Worm (Caenorhabditis elegans) whole organism, young adult: ENCODE data around the gene C44H4.6.

Experiments
- B0019.2 ChIP-seq: fragments of 200-800 bp; sonication (Bioruptor generic); conservative IDR thresholded peaks from 2 replicates; pipeline ENCODE4 v1.3.6; 2022; ENCODE audit warnings: missing genetic modification reagents, missing genetic modification characterization, missing compliant biosample characterization
- B0035.1 ChIP-seq: sonication (generic microtip); optimal IDR thresholded peaks from 2 replicates; lab custom pipeline; 2016; ENCODE audit warnings: missing genetic modification characterization, mild to moderate bottlenecking, missing compliant biosample characterization, missing genotype, missing genetic modification reagents
- B0261.1 ChIP-seq: sonication (generic microtip); optimal IDR thresholded peaks from 2 replicates; lab custom pipeline; 2016; ENCODE audit warnings: mild to moderate bottlenecking, missing genetic modification characterization, moderate library complexity, missing compliant biosample characterization
- B0336.3 ChIP-seq: fragments of 200-800 bp; sonication (Bioruptor generic); IDR thresholded peaks from 2 replicates; pipeline ENCODE4 v1.3.6; 2022; ENCODE audit warnings: missing genetic modification characterization, missing compliant biosample characterization
- D2030.7 ChIP-seq: fragments of 200-800 bp; sonication (Bioruptor generic); IDR thresholded peaks from 2 replicates; pipeline ENCODE4 v1.3.6; 2022; ENCODE audit warnings: missing genetic modification reagents, missing genetic modification characterization, missing compliant biosample characterization
- F10E7.11 ChIP-seq: sonication (generic microtip); optimal IDR thresholded peaks from 2 replicates; lab custom pipeline; 2017; ENCODE audit warnings: mild to moderate bottlenecking, missing genetic modification characterization, moderate library complexity, missing compliant biosample characterization
- F22D6.2 ChIP-seq: sonication (generic microtip); optimal IDR thresholded peaks from 2 replicates; lab custom pipeline; 2016; ENCODE audit warnings: mild to moderate bottlenecking, missing genetic modification characterization, missing compliant biosample characterization
- F23B12.7 ChIP-seq: sonication (generic microtip); optimal IDR thresholded peaks from 2 replicates; lab custom pipeline; 2017; ENCODE audit warnings: missing genetic modification characterization, mild to moderate bottlenecking, missing compliant biosample characterization, antibody characterized with exemption, moderate library complexity; ENCODE audit not compliant: insufficient read depth
- F33H1.4 ChIP-seq: fragments of 200-800 bp; sonication (Bioruptor generic); IDR thresholded peaks from 2 replicates; pipeline ENCODE4 v1.3.6; 2022; ENCODE audit warnings: missing genetic modification reagents, missing genetic modification characterization, missing compliant biosample characterization
- F55B11.4 ChIP-seq: sonication (generic microtip); optimal IDR thresholded peaks from 2 replicates; lab custom pipeline; 2016; ENCODE audit warnings: missing compliant biosample characterization, missing genetic modification characterization, borderline replicate concordance; ENCODE audit not compliant: insufficient read depth
- T07F8.4 ChIP-seq: sonication (generic microtip); optimal IDR thresholded peaks from 2 replicates; lab custom pipeline; 2016; ENCODE audit warnings: mild to moderate bottlenecking, missing genetic modification characterization, moderate library complexity, missing compliant biosample characterization
- T26A5.8 ChIP-seq: sonication (generic microtip); optimal IDR thresholded peaks from 2 replicates; lab custom pipeline; 2016; ENCODE audit warnings: missing genetic modification characterization, missing compliant biosample characterization
- Y53G8AR.9 ChIP-seq: fragments of 200-800 bp; sonication (Bioruptor generic); conservative IDR thresholded peaks from 2 replicates; pipeline ENCODE4 v1.3.6; 2022; ENCODE audit warnings: missing genetic modification reagents, missing genetic modification characterization, missing compliant biosample characterization
- Y56A3A.18 ChIP-seq: fragments of 200-800 bp; sonication (Bioruptor generic); IDR thresholded peaks from 2 replicates; pipeline ENCODE4 v1.3.6; 2022; ENCODE audit warnings: missing genetic modification reagents, missing genetic modification characterization, missing compliant biosample characterization
- Y95B8A.8 ChIP-seq: fragments of 200-800 bp; sonication (Bioruptor generic); IDR thresholded peaks from 2 replicates; pipeline ENCODE4 v1.3.6; 2022; ENCODE audit warnings: missing genetic modification reagents, missing genetic modification characterization, missing compliant biosample characterization
- ZK185.1 ChIP-seq: sonication (generic microtip); optimal IDR thresholded peaks from 2 replicates; lab custom pipeline; 2016; ENCODE audit warnings: mild to moderate bottlenecking, missing genetic modification characterization, missing compliant biosample characterization; ENCODE audit not compliant: poor library complexity, severe bottlenecking
- aptf-3 ChIP-seq: fragments of 200-800 bp; sonication (Bioruptor generic); IDR thresholded peaks from 2 replicates; pipeline ENCODE4 v1.3.6; 2022; ENCODE audit warnings: missing genetic modification characterization, missing compliant biosample characterization
- atf-7 ChIP-seq: sonication (generic microtip); optimal IDR thresholded peaks from 2 replicates; lab custom pipeline; 2017; ENCODE audit warnings: mild to moderate bottlenecking, missing genetic modification characterization, missing compliant biosample characterization
- athp-1 ChIP-seq: sonication (generic microtip); optimal IDR thresholded peaks from 2 replicates; lab custom pipeline; 2017; ENCODE audit warnings: mild to moderate bottlenecking, missing genetic modification characterization, missing compliant biosample characterization
- bed-2 ChIP-seq: fragments of 200-800 bp; sonication (Bioruptor generic); IDR thresholded peaks from 2 replicates; pipeline ENCODE4 v1.3.6; 2022; ENCODE audit warnings: missing genetic modification reagents, missing genetic modification characterization, missing compliant biosample characterization
- ceh-27 ChIP-seq: fragments of 200-800 bp; sonication (Bioruptor generic); optimal IDR thresholded peaks from 2 replicates; lab custom pipeline; 2018; ENCODE audit warnings: mild to moderate bottlenecking, missing genetic modification characterization, moderate library complexity, missing compliant biosample characterization
- ceh-40 ChIP-seq: fragments of 200-800 bp; sonication (Bioruptor generic); IDR thresholded peaks from 2 replicates; pipeline ENCODE4 v1.3.6; 2022; ENCODE audit warnings: missing genetic modification characterization, missing compliant biosample characterization
- chd-7 ChIP-seq: sonication (generic microtip); optimal IDR thresholded peaks from 2 replicates; lab custom pipeline; 2016; ENCODE audit warnings: mild to moderate bottlenecking, missing genetic modification characterization, moderate library complexity, missing compliant biosample characterization
- dox-1 ChIP-seq: fragments of 200-800 bp; sonication (Bioruptor generic); IDR thresholded peaks from 2 replicates; pipeline ENCODE4 v1.3.6; 2022; ENCODE audit warnings: missing genetic modification reagents, missing genetic modification characterization, missing compliant biosample characterization
- egl-44 ChIP-seq: fragments of 200-800 bp; sonication (Bioruptor generic); IDR thresholded peaks from 2 replicates; pipeline ENCODE4 v1.3.6; 2022; ENCODE audit warnings: missing genetic modification reagents, missing genetic modification characterization, missing compliant biosample characterization
- ekl-4 ChIP-seq: fragments of 200-800 bp; sonication (Bioruptor generic); IDR thresholded peaks from 2 replicates; pipeline ENCODE4 v1.3.6; 2022; ENCODE audit warnings: missing genetic modification reagents, missing genetic modification characterization, missing compliant biosample characterization
- ets-4 ChIP-seq: fragments of 200-800 bp; sonication (Bioruptor generic); optimal IDR thresholded peaks from 2 replicates; lab custom pipeline; 2018; ENCODE audit warnings: mild to moderate bottlenecking, missing genetic modification characterization, missing compliant biosample characterization
- hlh-26 ChIP-seq: fragments of 200-800 bp; sonication (Bioruptor generic); conservative IDR thresholded peaks from 2 replicates; pipeline ENCODE4 v1.3.6; 2022; ENCODE audit warnings: missing genetic modification reagents, missing genetic modification characterization, missing compliant biosample characterization
- lin-35 ChIP-seq, 3 experiments: fragments of 150-350 bp in 2 of 3; sonication (generic microtip) in 1 of 3; optimal IDR thresholded peaks; 2 replicates each; lab custom pipeline; 2014 to 2018; ENCODE audit warnings: missing biosample characterization in 3 of 3, missing genetic modification characterization in 3 of 3, missing genetic modification reagents in 3 of 3
- lin-40 ChIP-seq: sonication (generic microtip); optimal IDR thresholded peaks from 2 replicates; lab custom pipeline; 2016; ENCODE audit warnings: missing genetic modification characterization, mild to moderate bottlenecking, missing compliant biosample characterization, missing genotype, missing genetic modification reagents
- madf-6 ChIP-seq: fragments of 200-800 bp; sonication (Bioruptor generic); IDR thresholded peaks from 2 replicates; pipeline ENCODE4 v1.3.6; 2022; ENCODE audit warnings: missing genetic modification reagents, missing genetic modification characterization, missing compliant biosample characterization
- madf-8 ChIP-seq: fragments of 200-800 bp; sonication (Bioruptor generic); conservative IDR thresholded peaks from 2 replicates; pipeline ENCODE4 v1.3.6; 2022; ENCODE audit warnings: missing genetic modification reagents, missing genetic modification characterization, missing compliant biosample characterization
- mcd-1 ChIP-seq: fragments of 200-800 bp; sonication (Bioruptor generic); IDR thresholded peaks from 2 replicates; pipeline ENCODE4 v1.3.6; 2022; ENCODE audit warnings: missing genetic modification reagents, missing genetic modification characterization, missing compliant biosample characterization
- nfya-1 ChIP-seq: sonication (generic microtip); optimal IDR thresholded peaks from 2 replicates; lab custom pipeline; 2017; ENCODE audit warnings: antibody characterized with exemption, missing compliant biosample characterization, missing genetic modification characterization, borderline replicate concordance; ENCODE audit not compliant: insufficient read depth
- nfya-2 ChIP-seq: fragments of 200-800 bp; sonication (Bioruptor generic); IDR thresholded peaks from 2 replicates; pipeline ENCODE4 v1.3.6; 2022; ENCODE audit warnings: missing genetic modification reagents, missing genetic modification characterization, missing compliant biosample characterization
- nfyb-1 ChIP-seq: fragments of 200-800 bp; sonication (Bioruptor generic); IDR thresholded peaks from 2 replicates; pipeline ENCODE4 v1.3.6; 2022; ENCODE audit warnings: missing genetic modification reagents, missing genetic modification characterization, missing compliant biosample characterization
- nhr-120 ChIP-seq: fragments of 200-800 bp; sonication (Bioruptor generic); IDR thresholded peaks from 2 replicates; pipeline ENCODE4 v1.3.6; 2022; ENCODE audit warnings: missing genetic modification characterization, missing compliant biosample characterization
- nhr-179 ChIP-seq: sonication (generic microtip); optimal IDR thresholded peaks from 2 replicates; lab custom pipeline; 2016; ENCODE audit warnings: mild to moderate bottlenecking, missing genetic modification characterization, missing compliant biosample characterization
- nhr-80 ChIP-seq: sonication (generic microtip); optimal IDR thresholded peaks from 2 replicates; lab custom pipeline; 2016; ENCODE audit warnings: missing genetic modification characterization, missing compliant biosample characterization
- nhr-90 ChIP-seq: sonication (generic microtip); optimal IDR thresholded peaks from 2 replicates; lab custom pipeline; 2016; ENCODE audit warnings: missing genotype, mild to moderate bottlenecking, missing genetic modification characterization, missing compliant biosample characterization
- pbrm-1 ChIP-seq: fragments of 200-800 bp; sonication (Bioruptor generic); IDR thresholded peaks from 2 replicates; pipeline ENCODE4 v1.3.6; 2022; ENCODE audit warnings: missing genetic modification reagents, missing genetic modification characterization, missing compliant biosample characterization
- snpc-3.4 ChIP-seq: sonication (generic microtip); optimal IDR thresholded peaks from 2 replicates; lab custom pipeline; 2017; ENCODE audit warnings: missing genetic modification characterization, mild to moderate bottlenecking, missing compliant biosample characterization, antibody characterized with exemption, moderate library complexity, missing genotype, missing genetic modification reagents
- somi-1 ChIP-seq: fragments of 200-800 bp; sonication (Bioruptor generic); optimal IDR thresholded peaks from 2 replicates; lab custom pipeline; 2018; ENCODE audit warnings: mild to moderate bottlenecking, missing genetic modification characterization, missing compliant biosample characterization
- unc-130 ChIP-seq: sonication (generic microtip); optimal IDR thresholded peaks from 2 replicates; lab custom pipeline; 2016; ENCODE audit warnings: missing genetic modification reagents, missing genetic modification characterization, missing compliant biosample characterization
- zim-3 ChIP-seq: sonication (generic microtip); optimal IDR thresholded peaks from 2 replicates; lab custom pipeline; 2017; ENCODE audit warnings: mild to moderate bottlenecking, missing genetic modification characterization, moderate library complexity, missing compliant biosample characterization
- ztf-25 ChIP-seq: fragments of 200-800 bp; sonication (Bioruptor generic); IDR thresholded peaks from 2 replicates; pipeline ENCODE4 v1.3.6; 2022; ENCODE audit warnings: missing genetic modification reagents, missing genetic modification characterization, missing compliant biosample characterization
- ztf-3 ChIP-seq: fragments of 200-800 bp; sonication (Bioruptor generic); optimal IDR thresholded peaks from 2 replicates; lab custom pipeline; 2018; ENCODE audit warnings: mild to moderate bottlenecking, missing genetic modification characterization, missing compliant biosample characterization

The C44H4.6 gene

ce11 chrX:14562286-14563086, 36.7 kb downstream of the C44H4.6 start (continued):
- TF ChIP-seq ZK185.1 (tag; lab: Kevin White, UChicago) (no peak), nhr-120 (GFP tag; lab: Robert Waterston, UW) (no peak), ceh-27 (GFP tag; lab: Kevin White, UChicago) (peak; percentile 10), lin-35 (GFP tag; optimal IDR thresholded peaks at IDR 0.05; lab: Kevin White, UChicago) (peak in 1 of 3 experiments; percentile 63), chd-7 (peak; percentile 58), F22D6.2 (no peak), somi-1 (GFP tag; lab: Kevin White, UChicago) (peak; percentile 25), madf-6 (no peak), D2030.7 (no peak), Y56A3A.18 (GFP tag; lab: Robert Waterston, UW) (no peak), snpc-3.4 (tag; lab: Kevin White, UChicago) (no peak), B0261.1 (tag; lab: Kevin White, UChicago) (no peak), aptf-3 (no peak), bed-2 (no peak), ceh-40 (GFP tag; lab: Robert Waterston, UW) (no peak), nhr-179 (tag; lab: Kevin White, UChicago) (no peak), F10E7.11 (no peak), egl-44 (no peak), zim-3 (no peak), Y95B8A.8 (GFP tag; lab: Robert Waterston, UW) (no peak), Y53G8AR.9 (GFP tag; lab: Robert Waterston, UW) (no peak), lin-40 (tag; lab: Kevin White, UChicago) (peak; percentile 58), atf-7 (peak; percentile 90), ztf-25 (no peak), pbrm-1 (GFP tag; lab: Robert Waterston, UW) (peak; percentile 30; the same call in 1 of the 2 replicates), athp-1 (tag; lab: Kevin White, UChicago) (no peak), unc-130 (GFP tag; lab: Kevin White, UChicago) (no peak), T26A5.8 (tag; lab: Kevin White, UChicago) (no peak), nfya-2 (GFP tag; lab: Robert Waterston, UW) (no peak), B0336.3 (GFP tag; lab: Robert Waterston, UW) (no peak), nfya-1 (tag; lab: Kevin White, UChicago) (no peak), ztf-3 (GFP tag; lab: Kevin White, UChicago) (no peak), F55B11.4 (tag; lab: Kevin White, UChicago) (no peak), nfyb-1 (no peak), dox-1 (GFP tag; lab: Robert Waterston, UW) (no peak), B0019.2 (GFP tag; lab: Robert Waterston, UW) (no peak), T07F8.4 (no peak), nhr-90 (tag; lab: Kevin White, UChicago) (no peak)

ce11 chrX:14561416-14561973, 37.6 kb downstream of the C44H4.6 start:
- TF ChIP-seq Y53G8AR.9 (GFP tag; lab: Robert Waterston, UW) (peak; percentile 63), ekl-4 (peak; percentile 14; the same call in 1 of the 2 replicates), mcd-1 (peak; percentile 36; the same call in 1 of the 2 replicates), nhr-80 (tag; lab: Kevin White, UChicago) (peak; percentile 61), B0035.1 (no peak), somi-1 (GFP tag; lab: Kevin White, UChicago) (peak; percentile 65), dox-1 (GFP tag; lab: Robert Waterston, UW) (peak; percentile 64), nhr-90 (tag; lab: Kevin White, UChicago) (no peak), F33H1.4 (GFP tag; lab: Robert Waterston, UW) (no peak), madf-8 (GFP tag; lab: Robert Waterston, UW) (no peak), F23B12.7 (tag; lab: Kevin White, UChicago) (no peak), ets-4 (no peak), lin-40 (tag; lab: Kevin White, UChicago) (peak; percentile 49), F22D6.2 (no peak), hlh-26 (no peak), pbrm-1 (GFP tag; lab: Robert Waterston, UW) (peak; percentile 23; the same call in 1 of the 2 replicates)
